Worm (Caenorhabditis elegans) whole organism, early embryonic: ENCODE data around the gene str-83.

ENCODE experiments used
- B0310.2 ChIP-seq: sonication (generic microtip); optimal IDR thresholded peaks from 2 replicates; lab custom pipeline; 2016; ENCODE audit warnings: mild to moderate bottlenecking, missing genetic modification characterization, missing compliant biosample characterization
- F13C5.2 ChIP-seq: sonication (generic microtip); optimal IDR thresholded peaks from 2 replicates; lab custom pipeline; 2017; ENCODE audit warnings: mild to moderate bottlenecking, missing genetic modification characterization, inconsistent platforms, missing compliant biosample characterization
- aly-1 ChIP-seq: sonication (generic microtip); optimal IDR thresholded peaks from 2 replicates; lab custom pipeline; 2016; ENCODE audit warnings: missing genetic modification characterization, missing compliant biosample characterization
- ama-1 ChIP-seq: fragments of 150-350 bp; optimal IDR thresholded peaks from 2 replicates; lab custom pipeline; 2014
- ceh-13 ChIP-seq: fragments of 200-800 bp; sonication (Bioruptor generic); optimal IDR thresholded peaks from 2 replicates; lab custom pipeline; 2018; ENCODE audit warnings: mild to moderate bottlenecking, missing genetic modification characterization, missing compliant biosample characterization
- ceh-36 ChIP-seq: sonication (generic microtip); optimal IDR thresholded peaks from 2 replicates; lab custom pipeline; 2016; ENCODE audit warnings: missing genetic modification characterization, inconsistent platforms, missing compliant biosample characterization
- ets-7 ChIP-seq: sonication (generic microtip); optimal IDR thresholded peaks from 2 replicates; lab custom pipeline; 2016; ENCODE audit warnings: missing genotype, missing genetic modification characterization, missing compliant biosample characterization
- flt-1 ChIP-seq: fragments of 200-800 bp; sonication (Bioruptor generic); IDR thresholded peaks from 2 replicates; pipeline ENCODE4 v1.3.6; 2022; ENCODE audit warnings: missing genetic modification characterization, missing compliant biosample characterization
- hmbx-1 ChIP-seq: sonication (generic microtip); optimal IDR thresholded peaks from 2 replicates; lab custom pipeline; 2016; ENCODE audit warnings: mild to moderate bottlenecking, missing genetic modification characterization, missing compliant biosample characterization
- hmg-4 ChIP-seq: fragments of 200-800 bp; sonication (Bioruptor generic); optimal IDR thresholded peaks from 2 replicates; lab custom pipeline; 2018; ENCODE audit warnings: mild to moderate bottlenecking, missing genetic modification characterization, missing compliant biosample characterization
- hnd-1 ChIP-seq: sonication (generic microtip); optimal IDR thresholded peaks from 2 replicates; lab custom pipeline; 2016; ENCODE audit warnings: missing genetic modification characterization, missing compliant biosample characterization
- pes-1 ChIP-seq: fragments of 200-800 bp; sonication (Bioruptor generic); IDR thresholded peaks from 2 replicates; pipeline ENCODE4 v1.3.6; 2022; ENCODE audit warnings: missing genetic modification reagents, missing genetic modification characterization, missing compliant biosample characterization
- scrt-1 ChIP-seq: fragments of 200-800 bp; sonication (Bioruptor generic); IDR thresholded peaks from 2 replicates; pipeline ENCODE4 v1.3.6; 2022; ENCODE audit warnings: missing genetic modification characterization, missing compliant biosample characterization
- sea-1 ChIP-seq: fragments of 200-800 bp; sonication (Bioruptor generic); conservative IDR thresholded peaks from 2 replicates; pipeline ENCODE4 v1.3.6; 2022; ENCODE audit warnings: missing genetic modification characterization, missing compliant biosample characterization
- tbx-11 ChIP-seq: fragments of 200-800 bp; sonication (Bioruptor generic); IDR thresholded peaks from 2 replicates; pipeline ENCODE4 v1.3.6; 2022; ENCODE audit warnings: missing genetic modification characterization, missing compliant biosample characterization
- tbx-37 ChIP-seq: fragments of 200-800 bp; sonication (Bioruptor generic); conservative IDR thresholded peaks from 2 replicates; pipeline ENCODE4 v1.3.6; 2022; ENCODE audit warnings: missing genetic modification reagents, missing genetic modification characterization, missing compliant biosample characterization
- tra-4 ChIP-seq: sonication (generic microtip); optimal IDR thresholded peaks from 2 replicates; lab custom pipeline; 2017; ENCODE audit warnings: missing genetic modification characterization, missing compliant biosample characterization

The str-83 gene

ce11 chrV:3981680-3982079 is 4.6 kb downstream of the str-83 start, which contains the start of gene nlp-30:
Gene nlp-30 (plus strand): TSS chrV:3981980.
- TF ChIP-seq ama-1 (lab: Kevin White, UChicago) (no peak), hmg-4 (GFP tag; lab: Kevin White, UChicago) (no peak), tbx-37 (GFP tag; lab: Robert Waterston, UW) (no peak), scrt-1 (no peak), pes-1 (GFP tag; lab: Robert Waterston, UW) (no peak)

- TF ChIP-seq scrt-1: no peak
Measured at ce11 chrV:3984178-3984577, 7.1 kb downstream of the str-83 start, which contains the start of gene nlp-29. Gene nlp-29 (plus strand): TSS chrV:3984425.

ce11 chrV:3985104-3985503 is 8.0 kb downstream of the str-83 start:
- no peak for TF ChIP-seq sea-1 (GFP tag; lab: Robert Waterston, UW)
- no peak for TF ChIP-seq aly-1 (tag; lab: Kevin White, UChicago)
- TF ChIP-seq flt-1 (GFP tag; lab: Robert Waterston, UW): no peak
- no peak for TF ChIP-seq pes-1 (GFP tag; lab: Robert Waterston, UW)
- TF ChIP-seq B0310.2 (tag; lab: Kevin White, UChicago): no peak
- no peak for TF ChIP-seq tbx-37 (GFP tag; lab: Robert Waterston, UW)
- no peak for TF ChIP-seq ama-1 (lab: Kevin White, UChicago)
- no peak for TF ChIP-seq tra-4
- no peak for TF ChIP-seq hmbx-1 (tag; lab: Kevin White, UChicago)
- no peak for TF ChIP-seq ceh-13 (GFP tag; lab: Kevin White, UChicago)
- no peak for TF ChIP-seq hnd-1 (tag; lab: Kevin White, UChicago)

- TF ChIP-seq ceh-36 (tag; lab: Kevin White, UChicago) (no peak), tbx-37 (GFP tag; lab: Robert Waterston, UW) (no peak), sea-1 (GFP tag; lab: Robert Waterston, UW) (no peak), hmg-4 (GFP tag; lab: Kevin White, UChicago) (no peak), scrt-1 (no peak), hmbx-1 (tag; lab: Kevin White, UChicago) (no peak), flt-1 (GFP tag; lab: Robert Waterston, UW) (no peak), ets-7 (tag; lab: Kevin White, UChicago) (no peak), ceh-13 (GFP tag; lab: Kevin White, UChicago) (no peak), ama-1 (lab: Kevin White, UChicago) (no peak), tra-4 (no peak)
Measured at ce11 chrV:3987616-3988015, 10.6 kb downstream of the str-83 start, which contains the start of gene nlp-28. Gene nlp-28 (plus strand): TSS chrV:3987900.

ce11 chrV:3989070-3989469 is 12.0 kb downstream of the str-83 start, which contains the start of gene nlp-27:
Gene nlp-27 (plus strand): TSS chrV:3989378.
- no peak for TF ChIP-seq ama-1 (lab: Kevin White, UChicago)
- TF ChIP-seq tbx-37 (GFP tag; lab: Robert Waterston, UW): no peak
- no peak for TF ChIP-seq ceh-36 (tag; lab: Kevin White, UChicago)
- no peak for TF ChIP-seq hmbx-1 (tag; lab: Kevin White, UChicago)
- TF ChIP-seq flt-1 (GFP tag; lab: Robert Waterston, UW): no peak
- no peak for TF ChIP-seq tbx-11 (GFP tag; lab: Robert Waterston, UW)
- TF ChIP-seq B0310.2 (tag; lab: Kevin White, UChicago): no peak
- no peak for TF ChIP-seq ets-7 (tag; lab: Kevin White, UChicago)
- no peak for TF ChIP-seq F13C5.2 (tag; lab: Kevin White, UChicago)
- no peak for TF ChIP-seq scrt-1
- no peak for TF ChIP-seq ceh-13 (GFP tag; lab: Kevin White, UChicago)
- no peak for TF ChIP-seq tra-4
- TF ChIP-seq hmg-4 (GFP tag; lab: Kevin White, UChicago): no peak
- TF ChIP-seq sea-1 (GFP tag; lab: Robert Waterston, UW): no peak
- TF ChIP-seq hnd-1 (tag; lab: Kevin White, UChicago): no peak
- no peak for TF ChIP-seq aly-1 (tag; lab: Kevin White, UChicago)
- TF ChIP-seq pes-1 (GFP tag; lab: Robert Waterston, UW): no peak

ce11 chrV:3992334-3992733 is 15.3 kb downstream of the str-83 start:
- TF ChIP-seq hmbx-1 (tag; lab: Kevin White, UChicago) (no peak), sea-1 (GFP tag; lab: Robert Waterston, UW) (no peak), ama-1 (lab: Kevin White, UChicago) (no peak), F13C5.2 (tag; lab: Kevin White, UChicago) (no peak), B0310.2 (tag; lab: Kevin White, UChicago) (no peak), tbx-37 (GFP tag; lab: Robert Waterston, UW) (no peak), hnd-1 (tag; lab: Kevin White, UChicago) (no peak), ets-7 (tag; lab: Kevin White, UChicago) (no peak)

ce11 chrV:3994048-3994447 is 17.0 kb downstream of the str-83 start, which contains the start of gene K09D9.9:
Gene K09D9.9 (minus strand): TSS chrV:3994148.
- no peak for TF ChIP-seq B0310.2 (tag; lab: Kevin White, UChicago)
- TF ChIP-seq hmg-4 (GFP tag; lab: Kevin White, UChicago): no peak
- TF ChIP-seq scrt-1: no peak

ce11 chrV:3995838-3996237 is 18.8 kb downstream of the str-83 start, which contains the start of gene srx-62:
Gene srx-62 (minus strand): TSS chrV:3995938.
- no peak for TF ChIP-seq ets-7 (tag; lab: Kevin White, UChicago)
- no peak for TF ChIP-seq hmg-4 (GFP tag; lab: Kevin White, UChicago)
- TF ChIP-seq F13C5.2 (tag; lab: Kevin White, UChicago): no peak
- TF ChIP-seq ceh-36 (tag; lab: Kevin White, UChicago): no peak
- TF ChIP-seq hnd-1 (tag; lab: Kevin White, UChicago): no peak
- TF ChIP-seq aly-1 (tag; lab: Kevin White, UChicago): no peak
- TF ChIP-seq sea-1 (GFP tag; lab: Robert Waterston, UW): no peak
- TF ChIP-seq ceh-13 (GFP tag; lab: Kevin White, UChicago): no peak
- TF ChIP-seq tra-4: no peak
- no peak for TF ChIP-seq scrt-1
- TF ChIP-seq B0310.2 (tag; lab: Kevin White, UChicago): no peak
